Worm (Caenorhabditis elegans) whole organism, midembryonic: ENCODE results near the gene famh-136.

ENCODE experiments used
- flt-1 ChIP-seq: fragments of 200-800 bp; sonication (Bioruptor generic); IDR thresholded peaks from 2 replicates; pipeline ENCODE4 v1.3.6; 2022; ENCODE audit warnings: missing genetic modification characterization, missing compliant biosample characterization
- klf-2 ChIP-seq: fragments of 200-800 bp; sonication (Bioruptor generic); conservative IDR thresholded peaks from 2 replicates; pipeline ENCODE4 v1.3.6; 2022; ENCODE audit warnings: missing genetic modification reagents, missing genetic modification characterization, missing compliant biosample characterization
- med-1 ChIP-seq: sonication (generic microtip); optimal IDR thresholded peaks from 2 replicates; lab custom pipeline; 2017; ENCODE audit warnings: missing genetic modification characterization, mild to moderate bottlenecking, missing compliant biosample characterization, antibody characterized with exemption, missing genetic modification reagents; ENCODE audit not compliant: insufficient read depth
- ref-1 ChIP-seq: fragments of 200-800 bp; sonication (Bioruptor generic); conservative IDR thresholded peaks from 2 replicates; pipeline ENCODE4 v1.3.6; 2022; ENCODE audit warnings: missing genetic modification reagents, missing genetic modification characterization, missing compliant biosample characterization
- ztf-23 ChIP-seq: fragments of 200-800 bp; sonication (Bioruptor generic); IDR thresholded peaks from 2 replicates; pipeline ENCODE4 v1.3.6; 2022; ENCODE audit warnings: missing genetic modification reagents, missing genetic modification characterization, missing compliant biosample characterization
- ztf-29 ChIP-seq: fragments of 200-800 bp; sonication (Bioruptor generic); IDR thresholded peaks from 2 replicates; pipeline ENCODE4 v1.3.6; 2022; ENCODE audit warnings: missing genetic modification reagents, missing genetic modification characterization, missing compliant biosample characterization

DNA sequence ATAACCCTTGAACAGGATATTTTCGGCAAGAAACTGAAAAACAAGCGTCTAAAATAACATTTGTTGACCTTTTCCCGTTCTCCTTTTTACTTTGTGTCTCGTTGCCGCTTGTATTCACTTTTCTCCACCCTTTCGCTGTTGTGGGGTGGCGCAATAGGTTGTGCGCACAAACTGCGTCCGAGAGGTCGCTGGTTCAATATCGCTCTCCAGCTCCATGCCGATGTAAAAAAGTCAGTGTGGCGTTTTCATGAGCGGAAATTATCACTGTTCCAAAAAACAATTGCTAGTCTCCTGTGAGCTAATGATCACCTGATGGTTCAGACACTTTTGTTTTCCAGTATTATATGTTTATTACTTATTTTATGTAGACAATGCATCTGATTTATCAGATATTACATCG, 50.0 kb downstream of the famh-136 start:
- TF ChIP-seq klf-2 (GFP tag; lab: Robert Waterston, UW) (peak; percentile 92), ref-1 (GFP tag; lab: Robert Waterston, UW) (peak; percentile 89), med-1 (GFP tag; lab: Kevin White, UChicago) (peak; percentile 54), ztf-23 (peak; percentile 95), ztf-29 (GFP tag; lab: Robert Waterston, UW) (peak; percentile 94), flt-1 (GFP tag; lab: Robert Waterston, UW) (peak; percentile 96)
